Fruit fly (Drosophila melanogaster) whole organism, adult: ENCODE data around the gene CG10512.

Source experiments
- CG11617 ChIP-seq: fragments of 200-800 bp; sonication (Bioruptor generic); optimal IDR thresholded peaks from 2 replicates; lab custom pipeline; 2017; ENCODE audit warnings: mild to moderate bottlenecking, missing biosample characterization, missing genetic modification reagents, missing genetic modification characterization
- CG12768 ChIP-seq: fragments of 200-800 bp; sonication (Bioruptor generic); optimal IDR thresholded peaks from 2 replicates; lab custom pipeline; 2017; ENCODE audit warnings: missing biosample characterization, missing genetic modification characterization, mild to moderate bottlenecking, moderate library complexity, missing genetic modification reagents
- CG14711 ChIP-seq: fragments of 200-800 bp; sonication (Bioruptor generic); optimal IDR thresholded peaks from 2 replicates; lab custom pipeline; 2018; ENCODE audit warnings: missing biosample characterization, mild to moderate bottlenecking, missing genetic modification characterization, moderate library complexity
- CG1620 ChIP-seq: fragments of 200-800 bp; sonication (Bioruptor generic); optimal IDR thresholded peaks from 2 replicates; lab custom pipeline; 2016; ENCODE audit warnings: missing biosample characterization, missing genetic modification characterization
- CG33017 ChIP-seq: fragments of 200-800 bp; sonication (Bioruptor generic); optimal IDR thresholded peaks from 2 replicates; lab custom pipeline; 2018; ENCODE audit warnings: missing biosample characterization, mild to moderate bottlenecking, missing genetic modification characterization, moderate library complexity
- CG5204 ChIP-seq: fragments of 200-800 bp; sonication (Bioruptor generic); optimal IDR thresholded peaks from 2 replicates; lab custom pipeline; 2016; ENCODE audit warnings: missing biosample characterization, missing genetic modification characterization
- CG7045 ChIP-seq: fragments of 200-800 bp; sonication (Bioruptor generic); optimal IDR thresholded peaks from 2 replicates; lab custom pipeline; 2017; ENCODE audit warnings: missing biosample characterization, mild to moderate bottlenecking, missing genetic modification characterization
- CG7101 ChIP-seq: fragments of 200-800 bp; sonication (Bioruptor generic); optimal IDR thresholded peaks from 2 replicates; lab custom pipeline; 2018; ENCODE audit warnings: missing biosample characterization, mild to moderate bottlenecking, missing genetic modification characterization, moderate library complexity
- Clk ChIP-seq: fragments of 200-800 bp; sonication (Bioruptor generic); optimal IDR thresholded peaks from 2 replicates; lab custom pipeline; 2017; ENCODE audit warnings: missing biosample characterization, missing genetic modification characterization
- Crg-1 ChIP-seq: fragments of 200-800 bp; sonication (Bioruptor generic); optimal IDR thresholded peaks from 2 replicates; lab custom pipeline; 2016; ENCODE audit warnings: missing biosample characterization, missing genetic modification characterization
- Hr96 ChIP-seq: fragments of 200-800 bp; sonication (Bioruptor generic); optimal IDR thresholded peaks from 2 replicates; lab custom pipeline; 2016; ENCODE audit warnings: missing biosample characterization, missing genetic modification characterization
- Mnt ChIP-seq: fragments of 200-800 bp; sonication (Bioruptor generic); optimal IDR thresholded peaks from 2 replicates; lab custom pipeline; 2016; ENCODE audit warnings: missing biosample characterization, mild to moderate bottlenecking, missing genetic modification characterization
- bab1 ChIP-seq: fragments of 200-800 bp; sonication (Bioruptor generic); optimal IDR thresholded peaks from 3 replicates; lab custom pipeline; 2019; ENCODE audit warnings: missing biosample characterization, mild to moderate bottlenecking, missing genetic modification characterization, moderate library complexity
- cic ChIP-seq: fragments of 200-800 bp; sonication (Bioruptor generic); optimal IDR thresholded peaks from 2 replicates; lab custom pipeline; 2017; ENCODE audit warnings: missing biosample characterization, mild to moderate bottlenecking, missing genetic modification characterization, moderate library complexity
- cnc ChIP-seq, 2 experiments: fragments of >200 bp; optimal IDR thresholded peaks; 2 replicates each; lab custom pipeline; 2017
- kay ChIP-seq: fragments of 200-800 bp; sonication (Bioruptor generic); peaks from one replicate; lab custom pipeline; 2016; ENCODE audit warnings: missing biosample characterization, missing genetic modification characterization, borderline replicate concordance
- ovo ChIP-seq: fragments of 200-800 bp; sonication (Bioruptor generic); optimal IDR thresholded peaks from 2 replicates; lab custom pipeline; 2016; ENCODE audit warnings: missing biosample characterization, missing genetic modification characterization
- pad ChIP-seq: fragments of 200-800 bp; sonication (Bioruptor generic); optimal IDR thresholded peaks from 3 replicates; lab custom pipeline; 2017; ENCODE audit warnings: missing biosample characterization, missing genetic modification characterization, mild to moderate bottlenecking, moderate library complexity, missing genetic modification reagents
- tj ChIP-seq: fragments of 200-800 bp; sonication (Bioruptor generic); optimal IDR thresholded peaks from 3 replicates; lab custom pipeline; 2017; ENCODE audit warnings: missing biosample characterization, mild to moderate bottlenecking, missing genetic modification characterization, moderate library complexity
- toe ChIP-seq: fragments of 200-800 bp; sonication (Bioruptor generic); optimal IDR thresholded peaks from 2 replicates; lab custom pipeline; 2016; ENCODE audit warnings: missing biosample characterization, missing genetic modification characterization

CG10512 gene

dm6 chr3L:21220100-21220499, 17.4 kb downstream of the CG10512 start, which contains the start of gene CG43219:
Gene CG43219 (plus strand): TSS chr3L:21220400.
- TF ChIP-seq ovo: no peak
- no peak for TF ChIP-seq Mnt
- no peak for TF ChIP-seq pad (GFP tag; lab: Kevin White, UChicago)
- TF ChIP-seq CG7101 (tag; lab: Kevin White, UChicago): no peak
- TF ChIP-seq CG7045 (GFP tag; lab: Kevin White, UChicago): no peak
- TF ChIP-seq Crg-1 (GFP tag; lab: Kevin White, UChicago): no peak
- no peak for TF ChIP-seq tj (GFP tag; lab: Kevin White, UChicago)
- TF ChIP-seq kay: no peak
- TF ChIP-seq cic (GFP tag; lab: Kevin White, UChicago): no peak
- no peak for TF ChIP-seq bab1 (GFP tag; lab: Kevin White, UChicago)
- no peak for TF ChIP-seq CG33017 (tag; lab: Kevin White, UChicago)
- TF ChIP-seq CG1620 (GFP tag; lab: Kevin White, UChicago): no peak
- no peak for TF ChIP-seq Clk (GFP tag; lab: Kevin White, UChicago)
- no peak for TF ChIP-seq CG12768 (GFP tag; lab: Kevin White, UChicago)
- no peak for TF ChIP-seq CG11617 (GFP tag; lab: Kevin White, UChicago)
- no peak for TF ChIP-seq Hr96
- no peak for TF ChIP-seq cnc (optimal IDR thresholded peaks at IDR 0.05; lab: Kevin White, UChicago)
- TF ChIP-seq CG14711 (tag; lab: Kevin White, UChicago): no peak
- no peak for TF ChIP-seq CG5204 (GFP tag; lab: Kevin White, UChicago)
- no peak for TF ChIP-seq toe (GFP tag; lab: Kevin White, UChicago)

dm6 chr3L:21223268-21223667, 20.5 kb downstream of the CG10512 start:
- TF ChIP-seq ovo: no peak
- TF ChIP-seq tj (GFP tag; lab: Kevin White, UChicago): no peak
- TF ChIP-seq CG33017 (tag; lab: Kevin White, UChicago): no peak
- no peak for TF ChIP-seq CG14711 (tag; lab: Kevin White, UChicago)
- no peak for TF ChIP-seq CG5204 (GFP tag; lab: Kevin White, UChicago)
- no peak for TF ChIP-seq pad (GFP tag; lab: Kevin White, UChicago)
- TF ChIP-seq toe (GFP tag; lab: Kevin White, UChicago): no peak
- no peak for TF ChIP-seq kay
- no peak for TF ChIP-seq Mnt
- TF ChIP-seq CG7045 (GFP tag; lab: Kevin White, UChicago): no peak
- TF ChIP-seq CG11617 (GFP tag; lab: Kevin White, UChicago): no peak

dm6 chr3L:21224274-21224673, 21.6 kb downstream of the CG10512 start:
- peak; percentile 7 for TF ChIP-seq CG33017 (tag; lab: Kevin White, UChicago)
- peak; percentile 5 for TF ChIP-seq tj (GFP tag; lab: Kevin White, UChicago)
- no peak for TF ChIP-seq CG14711 (tag; lab: Kevin White, UChicago)
- TF ChIP-seq CG11617 (GFP tag; lab: Kevin White, UChicago): peak; percentile 13
- no peak for TF ChIP-seq CG12768 (GFP tag; lab: Kevin White, UChicago)
- TF ChIP-seq CG7045 (GFP tag; lab: Kevin White, UChicago): peak; percentile 4

- TF ChIP-seq ovo (no peak), cic (GFP tag; lab: Kevin White, UChicago) (peak; percentile 58)
Measured at dm6 chr3L:21224701-21225223, 22.0 kb downstream of the CG10512 start.

dm6 chr3L:21225642-21226041, 22.9 kb downstream of the CG10512 start:
- TF ChIP-seq tj (GFP tag; lab: Kevin White, UChicago) (no peak), Crg-1 (GFP tag; lab: Kevin White, UChicago) (no peak), pad (GFP tag; lab: Kevin White, UChicago) (no peak), ovo (no peak), Mnt (no peak), CG11617 (GFP tag; lab: Kevin White, UChicago) (no peak), bab1 (GFP tag; lab: Kevin White, UChicago) (no peak), CG7101 (tag; lab: Kevin White, UChicago) (no peak)

dm6 chr3L:21226309-21226708, 23.6 kb downstream of the CG10512 start, which contains the start of gene Eip78C:
Gene Eip78C (plus strand): TSS chr3L:21226609.
- no peak for TF ChIP-seq CG7101 (tag; lab: Kevin White, UChicago)
- no peak for TF ChIP-seq bab1 (GFP tag; lab: Kevin White, UChicago)
- TF ChIP-seq pad (GFP tag; lab: Kevin White, UChicago): no peak
- no peak for TF ChIP-seq CG1620 (GFP tag; lab: Kevin White, UChicago)
- no peak for TF ChIP-seq CG33017 (tag; lab: Kevin White, UChicago)
- no peak for TF ChIP-seq kay
- TF ChIP-seq Clk (GFP tag; lab: Kevin White, UChicago): no peak
- TF ChIP-seq cnc (optimal IDR thresholded peaks at IDR 0.05; lab: Kevin White, UChicago): no peak
- no peak for TF ChIP-seq CG7045 (GFP tag; lab: Kevin White, UChicago)
- no peak for TF ChIP-seq Hr96
- TF ChIP-seq cic (GFP tag; lab: Kevin White, UChicago): no peak
- TF ChIP-seq Mnt: no peak
- TF ChIP-seq ovo: no peak
- TF ChIP-seq tj (GFP tag; lab: Kevin White, UChicago): no peak
- no peak for TF ChIP-seq CG11617 (GFP tag; lab: Kevin White, UChicago)
- no peak for TF ChIP-seq CG14711 (tag; lab: Kevin White, UChicago)
- no peak for TF ChIP-seq CG5204 (GFP tag; lab: Kevin White, UChicago)
- TF ChIP-seq CG12768 (GFP tag; lab: Kevin White, UChicago): no peak
